Worm (Caenorhabditis elegans) whole organism, L3 larva: ENCODE measurements around the gene tbc-12.

ENCODE experiments used
- R02D3.7 ChIP-seq: fragments of 150-350 bp; optimal IDR thresholded peaks from 2 replicates; lab custom pipeline; 2014; ENCODE audit warnings: missing biosample characterization, missing genetic modification characterization
- ZK546.5 ChIP-seq: sonication (generic microtip); optimal IDR thresholded peaks from 2 replicates; lab custom pipeline; 2017; ENCODE audit warnings: missing biosample characterization, missing genetic modification characterization
- aly-2 ChIP-seq: fragments of 150-350 bp; optimal IDR thresholded peaks from 2 replicates; lab custom pipeline; 2014; ENCODE audit warnings: missing biosample characterization, missing genetic modification characterization
- ceh-16 ChIP-seq: sonication (generic microtip); optimal IDR thresholded peaks from 2 replicates; lab custom pipeline; 2017; ENCODE audit warnings: missing biosample characterization, missing genetic modification characterization
- ceh-28 ChIP-seq: fragments of 150-350 bp; optimal IDR thresholded peaks from 2 replicates; lab custom pipeline; 2014; ENCODE audit warnings: missing biosample characterization, missing genetic modification reagents, missing genetic modification characterization
- ceh-82 ChIP-seq: fragments of 150-350 bp; optimal IDR thresholded peaks from 2 replicates; lab custom pipeline; 2014; ENCODE audit warnings: missing biosample characterization, missing genetic modification characterization
- ceh-9 ChIP-seq: sonication (generic microtip); optimal IDR thresholded peaks from 2 replicates; lab custom pipeline; 2018; ENCODE audit warnings: missing biosample characterization, missing genetic modification characterization
- daf-12 ChIP-seq: fragments of 150-350 bp; optimal IDR thresholded peaks from 2 replicates; lab custom pipeline; 2014; ENCODE audit warnings: missing biosample characterization, missing genetic modification reagents, missing genetic modification characterization
- egl-27 ChIP-seq: sonication (generic microtip); optimal IDR thresholded peaks from 4 replicates; lab custom pipeline; 2017; ENCODE audit warnings: missing biosample characterization, missing genetic modification reagents, missing genetic modification characterization
- elt-1 ChIP-seq: fragments of 150-350 bp; optimal IDR thresholded peaks from 2 replicates; lab custom pipeline; 2014; ENCODE audit warnings: missing biosample characterization, missing genetic modification characterization
- elt-2 ChIP-seq: sonication (generic microtip); optimal IDR thresholded peaks from 2 replicates; lab custom pipeline; 2016; ENCODE audit warnings: missing genetic modification reagents, mild to moderate bottlenecking, missing genetic modification characterization, missing compliant biosample characterization
- elt-3 ChIP-seq, 3 experiments: fragments of 150-350 bp in 1 of 3; sonication (generic microtip) in 2 of 3; optimal IDR thresholded peaks; 2 replicates in 2 of 3; 4 replicates in 1 of 3; lab custom pipeline; 2014 to 2017; ENCODE audit warnings: missing biosample characterization in 3 of 3, missing genetic modification characterization in 3 of 3
- fkh-10 ChIP-seq: sonication (generic microtip); optimal IDR thresholded peaks from 2 replicates; lab custom pipeline; 2017; ENCODE audit warnings: missing biosample characterization, missing genetic modification reagents, missing genetic modification characterization
- fkh-2 ChIP-seq: fragments of 150-350 bp; optimal IDR thresholded peaks from 2 replicates; lab custom pipeline; 2014; ENCODE audit warnings: missing biosample characterization, missing genetic modification reagents, missing genetic modification characterization
- fos-1 ChIP-seq: fragments of 150-350 bp; optimal IDR thresholded peaks from 2 replicates; lab custom pipeline; 2014; ENCODE audit warnings: missing biosample characterization, missing genetic modification characterization
- hmg-11 ChIP-seq: sonication (generic microtip); optimal IDR thresholded peaks from 2 replicates; lab custom pipeline; 2016; ENCODE audit warnings: missing genetic modification characterization, missing compliant biosample characterization
- jun-1 ChIP-seq: fragments of 150-350 bp; optimal IDR thresholded peaks from 2 replicates; lab custom pipeline; 2014; ENCODE audit warnings: missing biosample characterization, missing genetic modification reagents, missing genetic modification characterization
- lin-15B ChIP-seq: fragments of 150-350 bp; optimal IDR thresholded peaks from 2 replicates; lab custom pipeline; 2014; ENCODE audit warnings: missing biosample characterization, missing genetic modification characterization
- lin-39 ChIP-seq: fragments of 150-350 bp; optimal IDR thresholded peaks from 2 replicates; lab custom pipeline; 2018; ENCODE audit warnings: missing biosample characterization, missing genetic modification reagents, missing genetic modification characterization
- lsy-12 ChIP-seq: sonication (generic microtip); optimal IDR thresholded peaks from 2 replicates; lab custom pipeline; 2016; ENCODE audit warnings: mild to moderate bottlenecking, missing genetic modification characterization, missing compliant biosample characterization
- mdl-1 ChIP-seq: fragments of 150-350 bp; optimal IDR thresholded peaks from 2 replicates; lab custom pipeline; 2014; ENCODE audit warnings: missing biosample characterization, missing genetic modification characterization
- mml-1 ChIP-seq: fragments of 150-350 bp; sonication (generic microtip); optimal IDR thresholded peaks from 3 replicates; lab custom pipeline; 2014; ENCODE audit warnings: missing biosample characterization, missing genetic modification characterization
- nfya-1 ChIP-seq: sonication (generic microtip); optimal IDR thresholded peaks from 2 replicates; lab custom pipeline; 2017; ENCODE audit warnings: missing genetic modification characterization, mild to moderate bottlenecking, missing compliant biosample characterization, antibody characterized with exemption, moderate library complexity; ENCODE audit not compliant: insufficient read depth
- nhr-11 ChIP-seq: fragments of 150-350 bp; optimal IDR thresholded peaks from 2 replicates; lab custom pipeline; 2014; ENCODE audit warnings: missing biosample characterization, missing genetic modification characterization
- nhr-23 ChIP-seq: fragments of 150-350 bp; optimal IDR thresholded peaks from 2 replicates; lab custom pipeline; 2014; ENCODE audit warnings: missing biosample characterization, missing genetic modification reagents, missing genetic modification characterization
- nhr-237 ChIP-seq: fragments of 150-350 bp; optimal IDR thresholded peaks from 2 replicates; lab custom pipeline; 2014; ENCODE audit warnings: missing biosample characterization, missing genetic modification characterization
- nhr-25 ChIP-seq: sonication (generic microtip); optimal IDR thresholded peaks from 2 replicates; lab custom pipeline; 2017; ENCODE audit warnings: missing biosample characterization, missing genetic modification characterization
- nhr-43 ChIP-seq: sonication (generic microtip); optimal IDR thresholded peaks from 2 replicates; lab custom pipeline; 2016; ENCODE audit warnings: mild to moderate bottlenecking, missing genetic modification characterization, missing compliant biosample characterization; ENCODE audit not compliant: poor library complexity, severe bottlenecking
- nhr-67 ChIP-seq: fragments of 150-350 bp; optimal IDR thresholded peaks from 2 replicates; lab custom pipeline; 2014; ENCODE audit warnings: missing biosample characterization, missing genetic modification characterization
- nhr-76 ChIP-seq: fragments of 150-350 bp; sonication (generic microtip); optimal IDR thresholded peaks from 5 replicates; lab custom pipeline; 2014; ENCODE audit warnings: missing biosample characterization, missing genetic modification characterization
- nhr-77 ChIP-seq: fragments of 150-350 bp; optimal IDR thresholded peaks from 2 replicates; lab custom pipeline; 2014; ENCODE audit warnings: missing biosample characterization, missing genetic modification characterization
- pha-4 ChIP-seq: fragments of 150-350 bp; optimal IDR thresholded peaks from 2 replicates; lab custom pipeline; 2014; ENCODE audit warnings: missing biosample characterization, missing genetic modification reagents, missing genetic modification characterization
- pqm-1 ChIP-seq: fragments of 150-350 bp; optimal IDR thresholded peaks from 2 replicates; lab custom pipeline; 2017; ENCODE audit warnings: missing biosample characterization, missing genetic modification characterization, inconsistent platforms
- sea-2 ChIP-seq: fragments of 150-350 bp; sonication (generic microtip); optimal IDR thresholded peaks from 4 replicates; lab custom pipeline; 2014; ENCODE audit warnings: missing biosample characterization, missing genetic modification reagents, missing genetic modification characterization
- skn-1 ChIP-seq: fragments of 150-350 bp; optimal IDR thresholded peaks from 2 replicates; lab custom pipeline; 2014; ENCODE audit warnings: missing biosample characterization, missing genetic modification characterization
- snpc-4 ChIP-seq: fragments of 150-350 bp; optimal IDR thresholded peaks from 2 replicates; lab custom pipeline; 2014; ENCODE audit warnings: missing biosample characterization, missing genetic modification characterization
- tbx-2 ChIP-seq: sonication (generic microtip); optimal IDR thresholded peaks from 2 replicates; lab custom pipeline; 2016; ENCODE audit warnings: mild to moderate bottlenecking, missing genetic modification characterization, missing compliant biosample characterization
- unc-39 ChIP-seq: sonication (generic microtip); optimal IDR thresholded peaks from 4 replicates; lab custom pipeline; 2017; ENCODE audit warnings: missing biosample characterization, missing genetic modification characterization
- unc-62 ChIP-seq: fragments of 150-350 bp; sonication (generic microtip); optimal IDR thresholded peaks from 4 replicates; lab custom pipeline; 2014; ENCODE audit warnings: missing biosample characterization, missing genetic modification reagents, missing genetic modification characterization
- zag-1 ChIP-seq: fragments of 150-350 bp; optimal IDR thresholded peaks from 2 replicates; lab custom pipeline; 2014; ENCODE audit warnings: missing biosample characterization, missing genetic modification characterization
- ztf-11 ChIP-seq: fragments of 150-350 bp; optimal IDR thresholded peaks from 2 replicates; lab custom pipeline; 2014; ENCODE audit warnings: missing biosample characterization, missing genetic modification characterization
- ztf-4 ChIP-seq: fragments of 150-350 bp; optimal IDR thresholded peaks from 2 replicates; lab custom pipeline; 2014; ENCODE audit warnings: missing biosample characterization, missing genetic modification characterization

Gene tbc-12

DNA sequence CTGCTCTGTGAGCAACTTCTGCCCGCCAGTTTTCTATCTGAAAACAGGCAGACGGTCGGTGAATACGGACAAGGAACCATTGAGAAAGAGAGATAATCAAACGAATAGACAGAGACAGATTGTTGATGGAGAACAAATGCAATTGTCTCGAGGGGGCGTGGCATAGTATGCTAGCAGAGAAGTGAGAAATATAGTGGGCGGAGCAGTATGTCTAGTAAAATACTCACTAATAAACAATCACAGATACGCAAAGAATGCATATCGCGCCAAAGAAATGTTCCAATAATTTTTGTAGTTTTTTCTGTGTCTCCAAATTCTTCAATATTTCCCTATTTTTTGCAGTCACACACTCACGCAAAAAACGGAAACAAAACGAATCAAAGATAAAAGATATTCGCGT lies at the start of gene tbc-12:
Gene tbc-12 (minus strand): TSS at position 101 of the 400 bp plus-strand sequence.
- TF ChIP-seq aly-2 (tag; lab: Kevin White, UChicago): no peak
- no peak for TF ChIP-seq ceh-28 (tag; lab: Kevin White, UChicago)
- no peak for TF ChIP-seq nhr-25 (tag; lab: Kevin White, UChicago)

DNA sequence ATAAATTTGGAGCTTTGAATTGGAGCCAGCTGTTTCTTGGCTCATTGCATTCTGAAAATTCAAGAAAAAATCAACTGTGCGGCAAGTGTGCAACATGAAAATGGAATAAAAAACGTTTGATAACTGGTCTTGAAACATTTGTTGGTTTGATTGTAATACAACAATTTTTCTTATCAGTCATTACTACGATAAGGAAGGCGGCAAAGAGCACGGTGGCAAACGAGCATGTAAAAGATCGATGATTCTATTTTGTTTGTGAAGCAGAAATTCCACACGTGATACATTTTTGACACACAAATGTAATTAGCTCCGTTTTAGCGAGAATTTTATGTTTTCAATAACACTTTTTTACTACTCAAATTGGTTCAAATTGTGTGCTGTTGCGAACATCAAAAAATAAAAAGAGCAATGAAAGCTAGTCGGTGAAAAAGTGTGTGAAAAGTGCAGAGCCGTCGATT lies 48.3 kb upstream of the tbc-12 start, which contains the start of gene H01M10.1:
Gene H01M10.1 (minus strand): TSS at position 51 of the 458 bp plus-strand sequence.
- TF ChIP-seq lsy-12 (tag; lab: Kevin White, UChicago) (no peak), zag-1 (tag; lab: Kevin White, UChicago) (no peak), fos-1 (no peak), elt-2 (tag; lab: Kevin White, UChicago) (peak; percentile 96), elt-3 (tag; optimal IDR thresholded peaks at IDR 0.05; lab: Kevin White, UChicago) (no peak), ceh-16 (no peak), unc-39 (no peak), sea-2 (no peak), nhr-11 (no peak), ztf-11 (tag; lab: Kevin White, UChicago) (no peak), nhr-237 (tag; lab: Kevin White, UChicago) (no peak), nhr-43 (tag; lab: Kevin White, UChicago) (no peak), fkh-10 (GFP tag; lab: Kevin White, UChicago) (no peak), pqm-1 (tag; lab: Kevin White, UChicago) (peak; percentile 72), mml-1 (tag; lab: Kevin White, UChicago) (no peak), egl-27 (no peak), lin-15B (no peak), elt-1 (no peak), daf-12 (tag; lab: Kevin White, UChicago) (no peak), mdl-1 (tag; lab: Kevin White, UChicago) (no peak), nhr-23 (no peak), R02D3.7 (tag; lab: Kevin White, UChicago) (no peak), skn-1 (tag; lab: Kevin White, UChicago) (no peak), nhr-25 (tag; lab: Kevin White, UChicago) (no peak), aly-2 (tag; lab: Kevin White, UChicago) (no peak), nhr-76 (no peak), jun-1 (tag; lab: Kevin White, UChicago) (peak; percentile 74), pha-4 (tag; lab: Kevin White, UChicago) (peak; percentile 58), ztf-4 (tag; lab: Kevin White, UChicago) (no peak)
- TF ChIP-seq, all 47 proteins: peak for 4

DNA sequence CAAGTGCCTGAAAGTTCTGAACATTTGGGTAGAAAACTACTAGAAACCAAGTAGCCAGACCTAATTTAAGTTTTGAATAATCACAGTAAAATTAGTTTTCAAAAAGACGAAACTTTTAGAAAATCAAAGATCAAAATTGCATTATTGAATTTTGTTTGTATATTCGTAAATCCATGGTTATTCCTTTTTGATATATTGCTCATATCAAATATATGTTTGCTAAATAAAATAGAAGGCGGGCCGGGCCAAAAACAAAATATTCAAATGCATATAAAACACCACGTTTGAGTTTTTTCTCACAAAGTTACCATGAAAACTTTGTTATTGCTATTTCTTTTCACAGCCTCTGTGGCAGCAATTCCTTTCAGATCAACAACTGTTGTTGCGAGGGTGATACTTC lies 45.2 kb upstream of the tbc-12 start, which contains the start of gene ttr-42:
Gene ttr-42 (plus strand): TSS at position 301 of the 400 bp plus-strand sequence.
- no peak for TF ChIP-seq daf-12 (tag; lab: Kevin White, UChicago)
- TF ChIP-seq fkh-2 (tag; lab: Kevin White, UChicago): no peak
- no peak for TF ChIP-seq elt-2 (tag; lab: Kevin White, UChicago)
- no peak for TF ChIP-seq ZK546.5 (tag; lab: Kevin White, UChicago)
- no peak for TF ChIP-seq tbx-2
- no peak for TF ChIP-seq nhr-77 (tag; lab: Kevin White, UChicago)
- no peak for TF ChIP-seq zag-1 (tag; lab: Kevin White, UChicago)
- no peak for TF ChIP-seq nhr-237 (tag; lab: Kevin White, UChicago)
- TF ChIP-seq elt-1: no peak
- no peak for TF ChIP-seq nhr-11
- TF ChIP-seq pha-4 (tag; lab: Kevin White, UChicago): no peak
- TF ChIP-seq aly-2 (tag; lab: Kevin White, UChicago): no peak
- TF ChIP-seq ztf-11 (tag; lab: Kevin White, UChicago): no peak
- TF ChIP-seq ztf-4 (tag; lab: Kevin White, UChicago): no peak
- no peak for TF ChIP-seq mdl-1 (tag; lab: Kevin White, UChicago)
- no peak for TF ChIP-seq nhr-43 (tag; lab: Kevin White, UChicago)
- TF ChIP-seq fkh-10 (GFP tag; lab: Kevin White, UChicago): no peak
- TF ChIP-seq unc-62 (GFP tag; lab: Kevin White, UChicago): no peak
- TF ChIP-seq nhr-76: no peak
- TF ChIP-seq snpc-4 (tag; lab: Kevin White, UChicago): no peak

DNA sequence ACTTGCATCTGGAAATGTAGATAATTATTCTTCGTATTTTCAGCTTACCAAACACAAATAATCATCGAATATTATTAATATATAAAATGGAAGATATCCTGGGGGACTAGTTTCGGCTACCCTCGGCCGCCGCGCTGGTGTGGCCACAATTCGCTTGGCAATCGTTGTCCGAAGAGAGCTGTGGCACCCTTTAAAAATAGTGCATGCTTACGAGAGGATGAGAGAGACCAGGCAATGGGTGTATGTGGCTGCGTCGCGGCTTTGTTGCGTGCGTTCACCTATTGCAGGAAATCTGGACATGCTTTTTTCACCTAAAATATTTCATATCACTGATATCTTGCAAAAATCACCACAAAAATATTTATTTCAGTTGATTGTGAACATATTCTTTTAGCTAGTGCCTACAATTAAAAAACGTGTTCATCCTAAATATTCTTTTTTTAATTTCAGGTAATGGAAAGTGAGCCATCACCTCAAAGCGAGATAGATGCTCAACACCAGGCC lies 40.4 kb upstream of the tbc-12 start, which contains the start of the genes ccd-5 and F52H2.1:
Gene ccd-5 (minus strand): TSS at position 8 of the 504 bp plus-strand sequence.
Gene F52H2.1 (plus strand): TSS at position 454 of the 504 bp plus-strand sequence.
- no peak for TF ChIP-seq ceh-28 (tag; lab: Kevin White, UChicago)
- peak; percentile 66 for TF ChIP-seq hmg-11 (tag; lab: Kevin White, UChicago)
- TF ChIP-seq ztf-4 (tag; lab: Kevin White, UChicago): no peak
- no peak for TF ChIP-seq ceh-82
- no peak for TF ChIP-seq fkh-10 (GFP tag; lab: Kevin White, UChicago)
- TF ChIP-seq jun-1 (tag; lab: Kevin White, UChicago): no peak
- TF ChIP-seq lin-39: peak; percentile 60
- TF ChIP-seq nhr-67: no peak
- TF ChIP-seq nfya-1 (tag; lab: Kevin White, UChicago): peak; percentile 58
- no peak for TF ChIP-seq nhr-77 (tag; lab: Kevin White, UChicago)
- no peak for TF ChIP-seq egl-27
- no peak for TF ChIP-seq daf-12 (tag; lab: Kevin White, UChicago)
- TF ChIP-seq snpc-4 (tag; lab: Kevin White, UChicago): no peak
- TF ChIP-seq fkh-2 (tag; lab: Kevin White, UChicago): no peak
- TF ChIP-seq unc-62 (GFP tag; lab: Kevin White, UChicago): no peak
- no peak for TF ChIP-seq mdl-1 (tag; lab: Kevin White, UChicago)
- no peak for TF ChIP-seq ceh-9 (tag; lab: Kevin White, UChicago)
- TF ChIP-seq, all 47 proteins: peak for 3
